Fruit fly (Drosophila melanogaster) whole organism, embryonic: ENCODE measurements around the gene pck.
A peak's percentile ranks its signal among the peaks of the same experiment; 100 is the strongest.

Source experiments
- BEAF-32 ChIP-seq: fragments of 200-800 bp; sonication (Bioruptor generic); optimal IDR thresholded peaks from 3 replicates; lab custom pipeline; 2017; ENCODE audit warnings: missing biosample characterization, missing genetic modification characterization, mild to moderate bottlenecking, moderate library complexity, missing genetic modification reagents
- Bdp1 ChIP-seq: fragments of 200-800 bp; sonication (Bioruptor generic); optimal IDR thresholded peaks from 3 replicates; lab custom pipeline; 2016; ENCODE audit warnings: missing biosample characterization, missing genetic modification characterization
- CG1024 ChIP-seq: fragments of 200-800 bp; sonication (Bioruptor generic); IDR thresholded peaks from 2 replicates; pipeline ENCODE4 v1.3.6; 2022; ENCODE audit warnings: missing biosample characterization, missing genetic modification characterization
- CG13296 ChIP-seq: fragments of 200-800 bp; sonication (Bioruptor generic); optimal IDR thresholded peaks from 3 replicates; lab custom pipeline; 2018; ENCODE audit warnings: missing biosample characterization, mild to moderate bottlenecking, missing genetic modification characterization
- CG18599 ChIP-seq: fragments of 200-800 bp; sonication (Bioruptor generic); optimal IDR thresholded peaks from 3 replicates; lab custom pipeline; 2017; ENCODE audit warnings: missing biosample characterization, missing genetic modification characterization, mild to moderate bottlenecking, moderate library complexity, missing genetic modification reagents
- CG18619 ChIP-seq: fragments of 200-800 bp; sonication (Bioruptor generic); optimal IDR thresholded peaks from 3 replicates; lab custom pipeline; 2017; ENCODE audit warnings: missing biosample characterization, mild to moderate bottlenecking, missing genetic modification characterization
- CG30020 ChIP-seq: fragments of 200-800 bp; optimal IDR thresholded peaks from 2 replicates; lab custom pipeline; 2019; ENCODE audit warnings: missing biosample characterization, mild to moderate bottlenecking, missing genetic modification characterization, moderate library complexity
- CG31224 ChIP-seq: fragments of 200-800 bp; sonication (Bioruptor generic); IDR thresholded peaks from 2 replicates; pipeline ENCODE4 v1.3.6; 2022; ENCODE audit warnings: missing biosample characterization, missing genetic modification characterization
- CG33557 ChIP-seq: fragments of 200-800 bp; sonication (Bioruptor generic); optimal IDR thresholded peaks from 2 replicates; lab custom pipeline; 2019; ENCODE audit warnings: missing biosample characterization, mild to moderate bottlenecking, missing genetic modification characterization, moderate library complexity
- CG4707 ChIP-seq: fragments of 200-800 bp; sonication (Bioruptor generic); optimal IDR thresholded peaks from 2 replicates; lab custom pipeline; 2018; ENCODE audit warnings: missing biosample characterization, mild to moderate bottlenecking, missing genetic modification characterization, moderate library complexity
- CG7357 ChIP-seq: fragments of 200-800 bp; sonication (Bioruptor generic); IDR thresholded peaks from 3 replicates; pipeline ENCODE4 v1.3.6; 2022; ENCODE audit warnings: missing biosample characterization, missing genetic modification characterization
- CG8388 ChIP-seq: fragments of 200-800 bp; sonication (Bioruptor generic); optimal IDR thresholded peaks from 2 replicates; lab custom pipeline; 2019; ENCODE audit warnings: missing biosample characterization, mild to moderate bottlenecking, missing genetic modification characterization, moderate library complexity
- CG9609 ChIP-seq: fragments of 200-800 bp; sonication (Bioruptor generic); optimal IDR thresholded peaks from 3 replicates; lab custom pipeline; 2016; ENCODE audit warnings: missing biosample characterization, missing genetic modification characterization
- Dll ChIP-seq: fragments of 200-800 bp; sonication (Bioruptor generic); IDR thresholded peaks from 4 replicates; pipeline ENCODE4 v1.3.6; 2022; ENCODE audit warnings: missing biosample characterization, missing genetic modification characterization; ENCODE audit not compliant: partially characterized antibody
- Doc2 ChIP-seq: fragments of 200-800 bp; sonication (Bioruptor generic); IDR thresholded peaks from 2 replicates; pipeline ENCODE4 v1.3.6; 2022; ENCODE audit warnings: missing biosample characterization, missing genetic modification characterization
- Hey ChIP-seq: fragments of 200-800 bp; sonication (Bioruptor generic); optimal IDR thresholded peaks from 3 replicates; lab custom pipeline; 2018; ENCODE audit warnings: missing biosample characterization, mild to moderate bottlenecking, missing genetic modification characterization
- Hr78 ChIP-seq, 2 experiments: fragments of 200-800 bp in 1 of 2; fragments of >200 bp in 1 of 2; sonication (Bioruptor generic) in 1 of 2; optimal IDR thresholded peaks; 2 replicates each; lab custom pipeline; 2017 to 2019; ENCODE audit warnings: missing biosample characterization in 2 of 2, missing genetic modification characterization in 2 of 2, mild to moderate bottlenecking in 1 of 2, moderate library complexity in 1 of 2
- MBD-R2 ChIP-seq: fragments of 200-800 bp; sonication (Bioruptor generic); IDR thresholded peaks from 2 replicates; pipeline ENCODE4 v1.3.6; 2022; ENCODE audit warnings: missing biosample characterization, missing genetic modification characterization
- MTF-1 ChIP-seq: fragments of 200-800 bp; sonication (Bioruptor generic); optimal IDR thresholded peaks from 2 replicates; lab custom pipeline; 2018; ENCODE audit warnings: missing biosample characterization, mild to moderate bottlenecking, missing genetic modification characterization, borderline replicate concordance
- Med ChIP-seq: fragments of 200-800 bp; sonication (Bioruptor generic); peaks from one replicate; lab custom pipeline; 2016; ENCODE audit warnings: missing biosample characterization, missing genetic modification characterization, mild to moderate bottlenecking, inconsistent platforms, moderate library complexity
- NFAT ChIP-seq: fragments of 200-800 bp; sonication (Bioruptor generic); IDR thresholded peaks from 2 replicates; pipeline ENCODE4 v1.3.6; 2022; ENCODE audit warnings: missing biosample characterization, missing genetic modification characterization
- Nf-YC ChIP-seq: fragments of 200-800 bp; optimal IDR thresholded peaks from 3 replicates; lab custom pipeline; 2019; ENCODE audit warnings: missing biosample characterization, mild to moderate bottlenecking, missing genetic modification characterization, moderate library complexity
- Scr ChIP-seq: fragments of 200-800 bp; sonication (Bioruptor generic); IDR thresholded peaks from 2 replicates; pipeline ENCODE4 v1.3.6; 2022; ENCODE audit warnings: missing biosample characterization, missing genetic modification characterization; ENCODE audit not compliant: partially characterized antibody
- Spps ChIP-seq: fragments of 200-800 bp; sonication (Bioruptor generic); optimal IDR thresholded peaks from 2 replicates; lab custom pipeline; 2018; ENCODE audit warnings: missing biosample characterization, mild to moderate bottlenecking, missing genetic modification characterization
- Sry-β ChIP-seq: fragments of 200-800 bp; sonication (Bioruptor generic); optimal IDR thresholded peaks from 2 replicates; lab custom pipeline; 2018; ENCODE audit warnings: missing biosample characterization, mild to moderate bottlenecking, missing genetic modification characterization, moderate library complexity
- Xrp1 ChIP-seq: fragments of 200-800 bp; sonication (Bioruptor generic); IDR thresholded peaks from 2 replicates; pipeline ENCODE4 v1.3.6; 2022; ENCODE audit warnings: missing biosample characterization, missing genetic modification characterization
- amos ChIP-seq: fragments of 200-800 bp; sonication (Bioruptor generic); IDR thresholded peaks from 2 replicates; pipeline ENCODE4 v1.3.6; 2022; ENCODE audit warnings: missing biosample characterization, missing genetic modification characterization; ENCODE audit not compliant: partially characterized antibody
- bbx ChIP-seq: fragments of 200-800 bp; sonication (Bioruptor generic); IDR thresholded peaks from 2 replicates; pipeline ENCODE4 v1.3.6; 2022; ENCODE audit warnings: missing biosample characterization, missing genetic modification characterization; ENCODE audit not compliant: partially characterized antibody
- bowl ChIP-seq: fragments of 200-800 bp; sonication (Bioruptor generic); IDR thresholded peaks from 2 replicates; pipeline ENCODE4 v1.3.6; 2022; ENCODE audit warnings: missing biosample characterization, missing genetic modification characterization
- btn ChIP-seq: fragments of 200-800 bp; sonication (Bioruptor generic); optimal IDR thresholded peaks from 2 replicates; lab custom pipeline; 2016; ENCODE audit warnings: missing biosample characterization, missing genetic modification characterization
- cas ChIP-seq: fragments of 200-800 bp; sonication (Bioruptor generic); IDR thresholded peaks from 2 replicates; pipeline ENCODE4 v1.3.6; 2022; ENCODE audit warnings: missing biosample characterization, missing genetic modification characterization
- danr ChIP-seq: fragments of 200-800 bp; sonication (Bioruptor generic); IDR thresholded peaks from 2 replicates; pipeline ENCODE4 v1.3.6; 2022; ENCODE audit warnings: missing biosample characterization, missing genetic modification characterization
- dmrt11E ChIP-seq: fragments of 200-800 bp; sonication (Bioruptor generic); optimal IDR thresholded peaks from 3 replicates; lab custom pipeline; 2018; ENCODE audit warnings: missing biosample characterization, mild to moderate bottlenecking, missing genetic modification characterization, moderate library complexity
- fd3F ChIP-seq: fragments of 200-800 bp; sonication (Bioruptor generic); optimal IDR thresholded peaks from 2 replicates; lab custom pipeline; 2018; ENCODE audit warnings: missing biosample characterization, mild to moderate bottlenecking, missing genetic modification characterization, moderate library complexity
- fru ChIP-seq: fragments of >200 bp; optimal IDR thresholded peaks from 2 replicates; lab custom pipeline; 2017
- lov ChIP-seq, 2 experiments: fragments of 200-800 bp in 1 of 2; fragments of >200 bp in 1 of 2; sonication (Bioruptor generic) in 1 of 2; IDR thresholded peaks in 1 of 2; optimal IDR thresholded peaks in 1 of 2; 2 replicates in 1 of 2; 3 replicates in 1 of 2; pipeline versions ENCODE4 v1.3.6 to Lab custom; 2017 to 2022; ENCODE audit warnings: missing biosample characterization in 1 of 2, missing genetic modification characterization in 1 of 2
- oc ChIP-seq: fragments of 200-800 bp; sonication (Bioruptor generic); optimal IDR thresholded peaks from 2 replicates; lab custom pipeline; 2018; ENCODE audit warnings: missing biosample characterization, mild to moderate bottlenecking, missing genetic modification characterization, moderate library complexity
- pb ChIP-seq: fragments of 200-800 bp; sonication (Bioruptor generic); optimal IDR thresholded peaks from 3 replicates; lab custom pipeline; 2016; ENCODE audit warnings: missing biosample characterization, missing genetic modification characterization
- row ChIP-seq: fragments of 200-800 bp; sonication (Bioruptor generic); IDR thresholded peaks from 3 replicates; pipeline ENCODE4 v1.3.6; 2022; ENCODE audit warnings: missing biosample characterization, missing genetic modification characterization
- sna ChIP-seq: fragments of 200-800 bp; sonication (Bioruptor generic); IDR thresholded peaks from 2 replicates; pipeline ENCODE4 v1.3.6; 2022; ENCODE audit warnings: missing biosample characterization, missing genetic modification characterization; ENCODE audit not compliant: partially characterized antibody

Gene pck

DNA sequence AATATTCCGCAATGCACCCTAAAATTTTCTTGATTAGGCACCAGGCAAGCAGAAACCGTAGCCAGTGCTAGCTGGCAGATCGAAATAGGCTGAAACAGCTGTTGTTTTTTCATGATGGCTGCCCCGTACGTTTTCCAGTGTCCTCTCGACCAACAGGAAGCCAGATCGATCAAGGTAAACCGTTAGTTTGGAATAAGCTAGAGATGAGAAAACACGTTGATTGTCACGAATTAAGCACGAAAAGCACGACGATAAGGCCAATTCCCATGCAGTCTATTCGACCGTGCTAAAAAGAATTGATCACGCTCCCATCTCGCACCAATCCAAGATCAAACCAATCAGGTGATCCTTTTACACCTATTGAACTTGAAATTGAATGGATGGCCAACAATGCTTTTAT is 15.6 kb upstream of the pck start:
- 0 out of 2 replicates have a peak, but pooled peaks have one; percentile 25 for TF ChIP-seq amos (GFP tag; lab: Robert Waterston, UW)
- TF ChIP-seq CG8388 (GFP tag; lab: Kevin White, UChicago), result no peak
- TF ChIP-seq dmrt11E, result no peak
- TF ChIP-seq Spps (tag; lab: Kevin White, UChicago), result no peak
- TF ChIP-seq sna (GFP tag; lab: Robert Waterston, UW), result 0 out of 2 replicates have a peak, but pooled peaks have one; percentile 21
- TF ChIP-seq row (GFP tag; lab: Robert Waterston, UW), result 0 out of 3 replicates have a peak, but pooled peaks have one; percentile 19
- no peak for TF ChIP-seq CG18619 (GFP tag; lab: Kevin White, UChicago)
- TF ChIP-seq bbx, result no peak
- TF ChIP-seq CG4707, result no peak
- no peak for TF ChIP-seq Bdp1 (GFP tag; lab: Kevin White, UChicago)
- no peak for TF ChIP-seq CG9609 (GFP tag; lab: Kevin White, UChicago)
- peak; percentile 38 for TF ChIP-seq BEAF-32 (GFP tag; lab: Kevin White, UChicago)
- no peak for TF ChIP-seq Sry-β (GFP tag; lab: Kevin White, UChicago)
- TF ChIP-seq Doc2 (GFP tag; lab: Robert Waterston, UW), result no peak
- peak; percentile 34; the same call in 1 of the 2 replicates for TF ChIP-seq Scr (GFP tag; lab: Robert Waterston, UW)
- no peak for TF ChIP-seq Nf-YC (tag; lab: Kevin White, UChicago)
- TF ChIP-seq bowl (GFP tag; lab: Robert Waterston, UW), result no peak
- TF ChIP-seq CG1024 (GFP tag; lab: Robert Waterston, UW), result no peak
- peak; percentile 8; the same call in 1 of the 2 replicates for TF ChIP-seq CG31224 (GFP tag; lab: Robert Waterston, UW)
- peak; percentile 53; the same call in 1 of the 4 replicates for TF ChIP-seq Dll (GFP tag; lab: Robert Waterston, UW)
- TF ChIP-seq CG33557, result no peak
- TF ChIP-seq cas, result no peak
- no peak for TF ChIP-seq oc

DNA sequence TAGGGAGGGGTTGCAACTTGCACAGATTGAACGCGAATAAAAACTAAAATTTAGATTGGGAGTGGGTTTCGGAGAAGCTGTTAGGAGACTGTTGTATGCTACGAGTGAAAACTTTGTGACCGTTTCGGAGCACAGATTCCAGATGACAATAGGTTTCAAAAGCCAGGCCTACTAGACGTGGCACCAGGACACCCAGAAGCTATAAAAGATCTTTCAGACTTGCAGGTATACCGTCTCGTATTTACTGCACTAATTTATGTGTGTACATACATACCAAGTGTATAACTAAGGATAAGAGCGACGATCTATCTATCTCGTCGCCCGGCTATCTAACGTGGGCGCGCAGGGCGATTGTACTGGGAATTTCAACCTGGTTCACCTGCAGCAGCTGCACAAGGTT is 13.5 kb upstream of the pck start, which contains the start of gene CG14785:
CG14785 (minus strand) TSS at position 101 of the 400 bp plus-strand sequence.
- TF ChIP-seq CG30020 (no peak), NFAT (no peak), CG7357 (GFP tag; lab: Robert Waterston, UW) (no peak), Hey (no peak), Hr78 (GFP tag; optimal IDR thresholded peaks at IDR 0.05; lab: Kevin White, UChicago) (no peak), Xrp1 (GFP tag; lab: Robert Waterston, UW) (no peak), lov (optimal IDR thresholded peaks at IDR 0.05; lab: Kevin White, UChicago) (no peak), lov (GFP tag; IDR thresholded peaks at IDR 0.05; lab: Robert Waterston, UW) (no peak), MTF-1 (no peak), fd3F (GFP tag; lab: Kevin White, UChicago) (no peak), fru (lab: Kevin White, UChicago) (no peak), MBD-R2 (GFP tag; lab: Robert Waterston, UW) (no peak), Med (GFP tag; lab: Kevin White, UChicago) (no peak), Nf-YC (tag; lab: Kevin White, UChicago) (no peak), CG13296 (GFP tag; lab: Kevin White, UChicago) (no peak), pb (GFP tag; lab: Kevin White, UChicago) (no peak), CG18599 (GFP tag; lab: Kevin White, UChicago) (no peak), danr (GFP tag; lab: Robert Waterston, UW) (no peak), dmrt11E (no peak), btn (GFP tag; lab: Kevin White, UChicago) (no peak)
- TF ChIP-seq, all 482 proteins: peak for 0
